Worm (Caenorhabditis elegans): ENCODE results near the gene C07H4.1.

C07H4.1 gene

ce11 chrII:9064437-9064836, 29.0 kb downstream of the C07H4.1 start:
- TF ChIP-seq egl-13 (tag; optimal IDR thresholded peaks at IDR 0.05) = no peak
- peak; percentile 22 for TF ChIP-seq lin-39 (tag; optimal IDR thresholded peaks at IDR 0.05)
- no peak for TF ChIP-seq zip-4 (GFP tag; optimal IDR thresholded peaks at IDR 0.05)
- no peak for TF ChIP-seq tlp-1 (tag; optimal IDR thresholded peaks at IDR 0.05)
- TF ChIP-seq nhr-20 (tag; optimal IDR thresholded peaks at IDR 0.05) = peak; percentile 42
- TF ChIP-seq hlh-4 (tag; optimal IDR thresholded peaks at IDR 0.05) = no peak
- no peak for TF ChIP-seq ceh-90 (tag; optimal IDR thresholded peaks at IDR 0.05)
- no peak for TF ChIP-seq fkh-8 (tag; optimal IDR thresholded peaks at IDR 0.05)
- TF ChIP-seq Y116A8C.19 (tag; optimal IDR thresholded peaks at IDR 0.05; ENCODE audit: borderline replicate concordance) = no peak
- no peak for TF ChIP-seq pax-3 (tag; optimal IDR thresholded peaks at IDR 0.05)
- TF ChIP-seq nhr-85 (tag) = peak; percentile 91
- TF ChIP-seq lin-13 (GFP tag; optimal IDR thresholded peaks at IDR 0.05) = no peak
- no peak for TF ChIP-seq dpl-1 (GFP tag; optimal IDR thresholded peaks at IDR 0.05)
- TF ChIP-seq unc-130 (tag; optimal IDR thresholded peaks at IDR 0.05) = no peak
- no peak for TF ChIP-seq unc-30 (tag; optimal IDR thresholded peaks at IDR 0.05)
- TF ChIP-seq egl-27 (tag; optimal IDR thresholded peaks at IDR 0.05) = no peak
- no peak for TF ChIP-seq nhr-84 (tag; optimal IDR thresholded peaks at IDR 0.05)
- no peak for TF ChIP-seq nhr-47 (tag; optimal IDR thresholded peaks at IDR 0.05)
- TF ChIP-seq isw-1 (GFP tag; IDR thresholded peaks at IDR 0.05) = no peak
- no peak for TF ChIP-seq aha-1 (tag; optimal IDR thresholded peaks at IDR 0.05)
- TF ChIP-seq aly-2 (tag; optimal IDR thresholded peaks at IDR 0.05) = no peak
- no peak for TF ChIP-seq fkh-10 (GFP tag; optimal IDR thresholded peaks at IDR 0.05)
- no peak for TF ChIP-seq unc-86 (tag; optimal IDR thresholded peaks at IDR 0.05)
- TF ChIP-seq hpl-2 (GFP tag; optimal IDR thresholded peaks at IDR 0.05) = no peak
- TF ChIP-seq lir-3 (tag; optimal IDR thresholded peaks at IDR 0.05; ENCODE audit: poor library complexity) = no peak
- no peak for TF ChIP-seq ztf-4 (tag; optimal IDR thresholded peaks at IDR 0.05)
- TF ChIP-seq jun-1 (tag; optimal IDR thresholded peaks at IDR 0.05) = no peak
- TF ChIP-seq pqm-1 (tag; optimal IDR thresholded peaks at IDR 0.05) = no peak
- no peak for TF ChIP-seq ceh-63 (GFP tag; optimal IDR thresholded peaks at IDR 0.05)
- no peak for TF ChIP-seq lin-15B (tag; optimal IDR thresholded peaks at IDR 0.05)
- no peak for TF ChIP-seq snpc-4 (tag; optimal IDR thresholded peaks at IDR 0.05)
- TF ChIP-seq unc-98 (GFP tag; IDR thresholded peaks at IDR 0.05) = no peak
- TF ChIP-seq nhr-12 (tag; optimal IDR thresholded peaks at IDR 0.05) = no peak
- no peak for TF ChIP-seq xbp-1 (tag; optimal IDR thresholded peaks at IDR 0.05)
- no peak for TF ChIP-seq fos-1 (tag; optimal IDR thresholded peaks at IDR 0.05)
- no peak for TF ChIP-seq efl-1 (optimal IDR thresholded peaks at IDR 0.05)
- TF ChIP-seq efl-1 (GFP tag; optimal IDR thresholded peaks at IDR 0.05 in 1 of 2) = peak in 1 of 2 experiments; percentile 28
- TF ChIP-seq skn-1 (tag; optimal IDR thresholded peaks at IDR 0.05) = no peak
- TF ChIP-seq snu-23 (GFP tag; optimal IDR thresholded peaks at IDR 0.05) = peak; percentile 35
- no peak for TF ChIP-seq nhr-76 (tag; optimal IDR thresholded peaks at IDR 0.05)
- no peak for TF ChIP-seq sptf-1 (tag; optimal IDR thresholded peaks at IDR 0.05)
- no peak for TF ChIP-seq nhr-19 (GFP tag; conservative IDR thresholded peaks at IDR 0.05)
- no peak for TF ChIP-seq ama-1 (optimal IDR thresholded peaks at IDR 0.05)
- no peak for TF ChIP-seq ceh-82 (tag; optimal IDR thresholded peaks at IDR 0.05)
- TF ChIP-seq ces-1 (GFP tag; optimal IDR thresholded peaks at IDR 0.05) = no peak
- TF ChIP-seq ets-5 (GFP tag; IDR thresholded peaks at IDR 0.05) = no peak
- no peak for TF ChIP-seq tbx-2 (tag; optimal IDR thresholded peaks at IDR 0.05)
- peak; percentile 45 for TF ChIP-seq nhr-71 (tag; optimal IDR thresholded peaks at IDR 0.05)
- no peak for TF ChIP-seq mep-1 (tag; optimal IDR thresholded peaks at IDR 0.05)
- TF ChIP-seq F16B12.6 (tag; optimal IDR thresholded peaks at IDR 0.05) = no peak
- no peak for TF ChIP-seq nhr-28 (tag; optimal IDR thresholded peaks at IDR 0.05)
- peak; percentile 20 for TF ChIP-seq efl-3 (GFP tag; optimal IDR thresholded peaks at IDR 0.05)
- TF ChIP-seq lin-14 (GFP tag; optimal IDR thresholded peaks at IDR 0.05) = peak; percentile 65
- TF ChIP-seq elt-3 (tag; optimal IDR thresholded peaks at IDR 0.05) = peak in 1 of 6 experiments; percentile 62
- no peak for TF ChIP-seq nhr-237 (tag; optimal IDR thresholded peaks at IDR 0.05)
- TF ChIP-seq mab-9 (GFP tag; IDR thresholded peaks at IDR 0.05) = no peak
